Worm (Caenorhabditis elegans) whole organism, L1 larva: ENCODE measurements around the gene F48F7.3.

Source experiments
- C16A3.4 ChIP-seq: fragments of 150-350 bp; optimal IDR thresholded peaks from 2 replicates; lab custom pipeline; 2014; ENCODE audit warnings: missing biosample characterization, missing genetic modification characterization
- aha-1 ChIP-seq: fragments of 150-350 bp; optimal IDR thresholded peaks from 2 replicates; lab custom pipeline; 2014; ENCODE audit warnings: missing biosample characterization, missing genetic modification characterization
- alr-1 ChIP-seq: fragments of 200-800 bp; sonication (Bioruptor generic); optimal IDR thresholded peaks from 2 replicates; lab custom pipeline; 2018; ENCODE audit warnings: borderline replicate concordance, mild to moderate bottlenecking, missing genetic modification characterization, missing compliant biosample characterization
- ama-1 ChIP-seq: fragments of 150-350 bp; optimal IDR thresholded peaks from 2 replicates; lab custom pipeline; 2014
- blmp-1 ChIP-seq: fragments of 150-350 bp; optimal IDR thresholded peaks from 2 replicates; lab custom pipeline; 2014; ENCODE audit warnings: missing biosample characterization, missing genetic modification characterization
- ceh-8 ChIP-seq: fragments of 200-800 bp; sonication (Bioruptor generic); optimal IDR thresholded peaks from 2 replicates; lab custom pipeline; 2018; ENCODE audit warnings: mild to moderate bottlenecking, missing genetic modification characterization, moderate library complexity, missing compliant biosample characterization
- ceh-90 ChIP-seq: sonication (generic microtip); optimal IDR thresholded peaks from 2 replicates; lab custom pipeline; 2016; ENCODE audit warnings: missing genetic modification characterization, missing compliant biosample characterization
- ces-1 ChIP-seq: fragments of 150-350 bp; optimal IDR thresholded peaks from 2 replicates; lab custom pipeline; 2014; ENCODE audit warnings: missing biosample characterization, missing genetic modification reagents, missing genetic modification characterization
- dpl-1 ChIP-seq, 3 experiments: fragments of 150-350 bp in 2 of 3; sonication (generic microtip) in 1 of 3; optimal IDR thresholded peaks; 2 replicates each; lab custom pipeline; 2014 to 2017; ENCODE audit warnings: missing biosample characterization in 3 of 3, missing genetic modification characterization in 3 of 3, missing genetic modification reagents in 3 of 3
- dsc-1 ChIP-seq: sonication (generic microtip); optimal IDR thresholded peaks from 2 replicates; lab custom pipeline; 2016; ENCODE audit warnings: mild to moderate bottlenecking, missing genetic modification characterization, missing compliant biosample characterization
- efl-1 ChIP-seq, 4 experiments: fragments of 150-350 bp; optimal IDR thresholded peaks in 3 of 4; peaks in 1 of 4; 1 replicate in 1 of 4; 2 replicates in 3 of 4; lab custom pipeline; 2014; ENCODE audit warnings: missing biosample characterization in 2 of 4, missing genetic modification characterization in 2 of 4, missing genetic modification reagents in 2 of 4
- efl-3 ChIP-seq: fragments of 200-800 bp; sonication (Bioruptor generic); optimal IDR thresholded peaks from 2 replicates; lab custom pipeline; 2018; ENCODE audit warnings: mild to moderate bottlenecking, missing genetic modification characterization, missing compliant biosample characterization
- egl-27 ChIP-seq, 2 experiments: fragments of 150-350 bp in 1 of 2; sonication (generic microtip); optimal IDR thresholded peaks; 3 replicates each; lab custom pipeline; 2017 to 2018; ENCODE audit warnings: missing biosample characterization in 2 of 2, missing genetic modification characterization in 2 of 2, missing genetic modification reagents in 2 of 2
- elt-2 ChIP-seq: sonication (generic microtip); optimal IDR thresholded peaks from 2 replicates; lab custom pipeline; 2016; ENCODE audit warnings: missing genetic modification characterization, mild to moderate bottlenecking, inconsistent platforms, missing compliant biosample characterization, missing genetic modification reagents
- elt-3 ChIP-seq, 6 experiments: fragments of 150-350 bp in 1 of 6; sonication (generic microtip); optimal IDR thresholded peaks; 2 replicates each; lab custom pipeline; 2017 to 2018; ENCODE audit warnings: missing biosample characterization in 6 of 6, missing genetic modification characterization in 6 of 6, inconsistent platforms in 1 of 6
- ets-5 ChIP-seq: fragments of 200-800 bp; sonication (Bioruptor generic); IDR thresholded peaks from 2 replicates; pipeline ENCODE4 v1.3.6; 2022; ENCODE audit warnings: missing genetic modification characterization, missing compliant biosample characterization
- fkh-8 ChIP-seq: sonication (generic microtip); optimal IDR thresholded peaks from 2 replicates; lab custom pipeline; 2016; ENCODE audit warnings: mild to moderate bottlenecking, missing genetic modification characterization, missing compliant biosample characterization
- grh-1 ChIP-seq: fragments of 200-800 bp; sonication (Bioruptor generic); IDR thresholded peaks from 2 replicates; pipeline ENCODE4 v1.3.6; 2022; ENCODE audit warnings: missing genetic modification reagents, missing genetic modification characterization, missing compliant biosample characterization
- hlh-4 ChIP-seq: sonication (generic microtip); optimal IDR thresholded peaks from 2 replicates; lab custom pipeline; 2016; ENCODE audit warnings: mild to moderate bottlenecking, missing genetic modification characterization, missing compliant biosample characterization
- hpl-2 ChIP-seq: fragments of 150-350 bp; optimal IDR thresholded peaks from 2 replicates; lab custom pipeline; 2014; ENCODE audit warnings: missing biosample characterization, missing genetic modification reagents, missing genetic modification characterization
- isw-1 ChIP-seq: fragments of 200-800 bp; sonication (Bioruptor generic); IDR thresholded peaks from 2 replicates; pipeline ENCODE4 v1.3.6; 2022; ENCODE audit warnings: missing genetic modification characterization, missing compliant biosample characterization
- jun-1 ChIP-seq: fragments of 150-350 bp; optimal IDR thresholded peaks from 2 replicates; lab custom pipeline; 2014; ENCODE audit warnings: missing biosample characterization, missing genetic modification reagents, missing genetic modification characterization
- lin-13 ChIP-seq: fragments of 150-350 bp; optimal IDR thresholded peaks from 2 replicates; lab custom pipeline; 2014; ENCODE audit warnings: missing biosample characterization, missing genetic modification reagents, missing genetic modification characterization
- lin-35 ChIP-seq, 2 experiments: fragments of 150-350 bp; optimal IDR thresholded peaks; 2 replicates each; lab custom pipeline; 2014; ENCODE audit warnings: missing biosample characterization in 2 of 2, missing genetic modification characterization in 2 of 2, missing genetic modification reagents in 2 of 2
- lir-3 ChIP-seq: sonication (generic microtip); optimal IDR thresholded peaks from 2 replicates; lab custom pipeline; 2016; ENCODE audit warnings: mild to moderate bottlenecking, missing genetic modification characterization, moderate library complexity, missing compliant biosample characterization; ENCODE audit not compliant: poor library complexity
- mdl-1 ChIP-seq, 2 experiments: fragments of 150-350 bp; optimal IDR thresholded peaks; 2 replicates each; lab custom pipeline; 2014 to 2017; ENCODE audit warnings: missing biosample characterization in 2 of 2, missing genetic modification characterization in 2 of 2, inconsistent platforms in 1 of 2
- mep-1 ChIP-seq: fragments of 150-350 bp; optimal IDR thresholded peaks from 2 replicates; lab custom pipeline; 2014; ENCODE audit warnings: missing biosample characterization, missing genetic modification characterization
- nhr-11 ChIP-seq: fragments of 150-350 bp; optimal IDR thresholded peaks from 2 replicates; lab custom pipeline; 2014; ENCODE audit warnings: missing biosample characterization, missing genetic modification characterization
- nhr-19 ChIP-seq: fragments of 200-800 bp; sonication (Bioruptor generic); conservative IDR thresholded peaks from 2 replicates; pipeline ENCODE4 v1.3.6; 2022; ENCODE audit warnings: missing genetic modification characterization, missing compliant biosample characterization
- nhr-20 ChIP-seq: sonication (generic microtip); optimal IDR thresholded peaks from 2 replicates; lab custom pipeline; 2016; ENCODE audit warnings: mild to moderate bottlenecking, missing genetic modification characterization, missing compliant biosample characterization
- nhr-47 ChIP-seq: sonication (generic microtip); optimal IDR thresholded peaks from 2 replicates; lab custom pipeline; 2016; ENCODE audit warnings: mild to moderate bottlenecking, missing genetic modification characterization, moderate library complexity, missing compliant biosample characterization
- nhr-71 ChIP-seq: sonication (generic microtip); optimal IDR thresholded peaks from 2 replicates; lab custom pipeline; 2016; ENCODE audit warnings: mild to moderate bottlenecking, missing genetic modification characterization, moderate library complexity, missing compliant biosample characterization
- nhr-77 ChIP-seq: fragments of 150-350 bp; optimal IDR thresholded peaks from 2 replicates; lab custom pipeline; 2014; ENCODE audit warnings: missing biosample characterization, missing genetic modification characterization
- nhr-84 ChIP-seq: sonication (generic microtip); optimal IDR thresholded peaks from 2 replicates; lab custom pipeline; 2017; ENCODE audit warnings: missing biosample characterization, missing genetic modification characterization
- nhr-85 ChIP-seq: sonication (generic microtip); peaks from one replicate; lab custom pipeline; 2016; ENCODE audit warnings: missing genetic modification characterization, inconsistent platforms, missing compliant biosample characterization
- pax-3 ChIP-seq: fragments of 200-800 bp; sonication (Bioruptor generic); optimal IDR thresholded peaks from 2 replicates; lab custom pipeline; 2018; ENCODE audit warnings: mild to moderate bottlenecking, missing genetic modification characterization, moderate library complexity, missing compliant biosample characterization
- pqm-1 ChIP-seq: sonication (generic microtip); optimal IDR thresholded peaks from 3 replicates; lab custom pipeline; 2017; ENCODE audit warnings: missing biosample characterization, missing genetic modification characterization
- rnt-1 ChIP-seq: sonication (generic microtip); optimal IDR thresholded peaks from 2 replicates; lab custom pipeline; 2016; ENCODE audit warnings: mild to moderate bottlenecking, missing genetic modification characterization, moderate library complexity, missing compliant biosample characterization
- snpc-4 ChIP-seq: fragments of 150-350 bp; optimal IDR thresholded peaks from 2 replicates; lab custom pipeline; 2014; ENCODE audit warnings: missing biosample characterization, missing genetic modification characterization
- sup-37 ChIP-seq: fragments of 200-800 bp; sonication (Bioruptor generic); optimal IDR thresholded peaks from 2 replicates; lab custom pipeline; 2018; ENCODE audit warnings: mild to moderate bottlenecking, missing genetic modification characterization, missing compliant biosample characterization
- swsn-7 ChIP-seq: sonication (generic microtip); optimal IDR thresholded peaks from 2 replicates; lab custom pipeline; 2016; ENCODE audit warnings: missing genetic modification characterization, missing compliant biosample characterization
- unc-30 ChIP-seq: sonication (generic microtip); optimal IDR thresholded peaks from 2 replicates; lab custom pipeline; 2017; ENCODE audit warnings: missing biosample characterization, missing genetic modification characterization
- unc-86 ChIP-seq: sonication (generic microtip); optimal IDR thresholded peaks from 2 replicates; lab custom pipeline; 2016; ENCODE audit warnings: missing genetic modification characterization, missing compliant biosample characterization
- unc-98 ChIP-seq: fragments of 200-800 bp; sonication (Bioruptor generic); IDR thresholded peaks from 2 replicates; pipeline ENCODE4 v1.3.6; 2022; ENCODE audit warnings: missing genetic modification characterization, missing compliant biosample characterization
- vab-15 ChIP-seq: sonication (generic microtip); optimal IDR thresholded peaks from 2 replicates; lab custom pipeline; 2017; ENCODE audit warnings: missing genotype, mild to moderate bottlenecking, missing genetic modification characterization, missing compliant biosample characterization
- xbp-1 ChIP-seq: sonication (generic microtip); optimal IDR thresholded peaks from 2 replicates; lab custom pipeline; 2016; ENCODE audit warnings: missing genetic modification characterization, missing compliant biosample characterization
- zag-1 ChIP-seq: fragments of 150-350 bp; optimal IDR thresholded peaks from 2 replicates; lab custom pipeline; 2014; ENCODE audit warnings: missing biosample characterization, missing genetic modification characterization
- zip-4 ChIP-seq: fragments of 200-800 bp; sonication (Bioruptor generic); optimal IDR thresholded peaks from 2 replicates; lab custom pipeline; 2018; ENCODE audit warnings: mild to moderate bottlenecking, missing genetic modification characterization, moderate library complexity, missing compliant biosample characterization
- ztf-4 ChIP-seq: fragments of 150-350 bp; optimal IDR thresholded peaks from 2 replicates; lab custom pipeline; 2014; ENCODE audit warnings: missing biosample characterization, missing genetic modification characterization

Gene F48F7.3

DNA sequence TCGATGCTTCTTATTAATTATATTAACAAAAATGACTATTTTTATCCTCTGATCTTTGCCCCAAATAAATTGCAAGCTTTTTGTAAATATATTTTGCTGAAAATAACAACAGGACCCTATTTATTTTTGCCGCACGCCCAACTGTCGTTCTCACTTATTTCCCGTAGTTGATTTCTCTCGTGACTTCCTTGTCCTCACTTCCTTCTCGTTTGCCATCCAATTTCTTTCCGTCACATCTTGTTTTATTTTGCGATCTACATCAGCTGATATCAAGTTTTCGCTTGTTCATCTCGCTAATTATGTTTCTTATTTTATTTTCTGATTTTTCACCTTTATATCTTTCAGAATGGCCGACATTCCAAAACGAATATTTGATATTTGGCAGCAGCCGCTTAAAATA, 12.0 kb downstream of the F48F7.3 start, which contains the start of gene F48F7.5 (continued):
- TF ChIP-seq ztf-4 (tag; lab: Kevin White, UChicago) = peak; percentile 44
- no peak for TF ChIP-seq ces-1 (GFP tag; lab: Kevin White, UChicago)
- no peak for TF ChIP-seq sup-37 (GFP tag; lab: Kevin White, UChicago)
- TF ChIP-seq pqm-1 (tag; lab: Kevin White, UChicago) = no peak
- TF ChIP-seq mep-1 (tag; lab: Kevin White, UChicago) = no peak
- TF ChIP-seq jun-1 (tag; lab: Kevin White, UChicago) = no peak
- TF ChIP-seq ceh-8 (GFP tag; lab: Kevin White, UChicago) = no peak
- TF ChIP-seq unc-86 (tag; lab: Kevin White, UChicago) = no peak
- TF ChIP-seq nhr-47 (tag; lab: Kevin White, UChicago) = peak; percentile 28
- no peak for TF ChIP-seq hpl-2 (GFP tag; lab: Kevin White, UChicago)
- TF ChIP-seq blmp-1 = peak; percentile 97
- TF ChIP-seq swsn-7 = peak; percentile 37
- peak; percentile 38 for TF ChIP-seq vab-15 (tag; lab: Kevin White, UChicago)
- no peak for TF ChIP-seq snpc-4 (tag; lab: Kevin White, UChicago)
- peak; percentile 81 for TF ChIP-seq nhr-20 (tag; lab: Kevin White, UChicago)
- TF ChIP-seq efl-3 (GFP tag; lab: Kevin White, UChicago) = no peak

DNA sequence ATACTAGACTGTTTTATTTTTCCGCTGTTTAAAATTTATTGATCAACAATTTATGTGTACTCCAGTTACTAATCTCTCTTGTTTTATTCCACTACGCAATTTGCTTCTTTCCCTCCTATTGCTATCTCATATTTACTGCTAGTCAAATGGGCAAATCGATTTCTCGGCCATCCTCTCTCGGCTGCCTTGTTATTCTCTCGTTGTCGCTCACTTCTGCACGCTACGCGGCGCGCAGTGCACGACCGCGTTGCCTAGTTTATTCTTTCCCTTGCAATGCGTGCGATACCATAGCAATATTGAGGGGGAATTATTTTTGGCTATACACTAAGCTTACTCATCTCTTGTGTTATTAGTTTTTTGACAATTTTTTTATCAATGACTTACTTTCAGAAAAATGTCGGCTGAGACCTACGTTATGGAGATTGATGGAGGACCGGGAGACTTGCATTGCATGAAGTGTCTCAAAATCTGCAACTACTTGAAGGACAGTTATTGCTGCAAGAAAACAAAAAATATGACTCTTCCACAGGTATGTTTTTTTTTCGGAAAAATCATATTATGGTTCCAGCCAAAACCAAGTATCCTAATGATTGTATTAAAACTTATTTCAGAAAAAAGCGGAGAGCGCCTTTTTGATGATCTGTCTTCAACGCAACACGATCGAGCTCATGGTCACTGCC, 14.3 kb downstream of the F48F7.3 start, which contains the start of gene F48F7.6:
TSS of gene F48F7.6 (plus strand) at position 391 of the 680 bp plus-strand sequence.
- TF ChIP-seq pax-3 (tag; lab: Kevin White, UChicago) = no peak
- no peak for TF ChIP-seq unc-30 (tag; lab: Kevin White, UChicago)
- TF ChIP-seq elt-3 (tag; optimal IDR thresholded peaks at IDR 0.05; lab: Kevin White, UChicago) = peak in 1 of 6 experiments; percentile 11
- TF ChIP-seq zip-4 (GFP tag; lab: Kevin White, UChicago) = no peak
- peak; percentile 22; the same call in 1 of the 2 replicates for TF ChIP-seq nhr-19 (GFP tag; lab: Robert Waterston, UW)
- peak in 1 of 2 experiments; percentile 46 for TF ChIP-seq mdl-1 (tag; optimal IDR thresholded peaks at IDR 0.05; lab: Kevin White, UChicago)
- TF ChIP-seq efl-3 (GFP tag; lab: Kevin White, UChicago) = no peak
- peak; percentile 40 for TF ChIP-seq C16A3.4 (tag; lab: Kevin White, UChicago)
- TF ChIP-seq unc-98 (GFP tag; lab: Robert Waterston, UW) = no peak
- TF ChIP-seq ceh-90 = no peak
- no peak for TF ChIP-seq ets-5
- no peak for TF ChIP-seq snpc-4 (tag; lab: Kevin White, UChicago)
- TF ChIP-seq lir-3 (tag; lab: Kevin White, UChicago) = no peak
- no peak for TF ChIP-seq egl-27 (tag; optimal IDR thresholded peaks at IDR 0.05; lab: Kevin White, UChicago)
- no peak for TF ChIP-seq nhr-85
- peak; percentile 55 for TF ChIP-seq dsc-1
- no peak for TF ChIP-seq nhr-11 (tag; lab: Kevin White, UChicago)
- TF ChIP-seq hpl-2 (GFP tag; lab: Kevin White, UChicago) = no peak
- no peak for TF ChIP-seq alr-1
- no peak for TF ChIP-seq isw-1
- TF ChIP-seq ceh-8 (GFP tag; lab: Kevin White, UChicago) = no peak
- TF ChIP-seq fkh-8 (tag; lab: Kevin White, UChicago) = no peak
- TF ChIP-seq ces-1 (GFP tag; lab: Kevin White, UChicago) = no peak
- peak; percentile 5 for TF ChIP-seq jun-1 (tag; lab: Kevin White, UChicago)
- peak; percentile 3 for TF ChIP-seq rnt-1 (tag; lab: Kevin White, UChicago)
- no peak for TF ChIP-seq lin-13 (GFP tag; lab: Kevin White, UChicago)
- TF ChIP-seq efl-1 (optimal IDR thresholded peaks at IDR 0.05; lab: Kevin White, UChicago) = peak in 1 of 2 experiments; percentile 12
- TF ChIP-seq efl-1 (GFP tag; optimal IDR thresholded peaks at IDR 0.05 in 1 of 2; lab: Kevin White, UChicago) = no peak
- peak; percentile 54 for TF ChIP-seq nhr-71 (tag; lab: Kevin White, UChicago)
- TF ChIP-seq dpl-1 (GFP tag; optimal IDR thresholded peaks at IDR 0.05; lab: Kevin White, UChicago) = peak in 1 of 3 experiments; percentile 7
- peak; percentile 37 to 62 for TF ChIP-seq lin-35 (GFP tag; optimal IDR thresholded peaks at IDR 0.05; lab: Kevin White, UChicago)
- TF ChIP-seq nhr-77 (tag; lab: Kevin White, UChicago) = no peak
- no peak for TF ChIP-seq nhr-84
- TF ChIP-seq hlh-4 = no peak
- TF ChIP-seq xbp-1 (tag; lab: Kevin White, UChicago) = peak; percentile 11
- no peak for TF ChIP-seq ama-1 (lab: Kevin White, UChicago)
- no peak for TF ChIP-seq grh-1 (GFP tag; lab: Robert Waterston, UW)
- TF ChIP-seq aha-1 (tag; lab: Kevin White, UChicago) = no peak
- no peak for TF ChIP-seq sup-37 (GFP tag; lab: Kevin White, UChicago)
- no peak for TF ChIP-seq elt-2 (tag; lab: Kevin White, UChicago)
- TF ChIP-seq zag-1 = no peak
